Worm (Caenorhabditis elegans): Measurements from ENCODE around the gene W02D7.11.

Gene W02D7.11

DNA sequence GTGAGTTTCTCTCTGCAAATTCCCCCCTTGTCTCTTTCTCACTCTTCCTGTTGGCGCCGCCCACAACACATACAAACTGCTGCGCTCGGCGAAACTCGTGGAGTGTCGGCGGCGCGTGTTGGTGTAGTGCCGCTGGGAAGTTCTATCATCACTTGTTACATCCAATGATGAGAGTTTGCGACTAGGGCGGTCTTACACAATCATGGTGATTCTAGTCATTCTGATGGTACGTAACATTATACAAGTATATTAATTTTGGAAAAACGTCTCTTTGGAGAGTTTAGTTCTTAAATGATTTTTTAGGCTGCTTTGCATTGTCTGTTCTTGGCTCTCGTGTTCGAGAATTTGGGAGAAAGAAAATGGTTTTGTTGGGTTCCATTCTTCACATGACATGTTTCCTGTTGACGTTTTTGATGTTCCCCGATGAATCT is 44.7 kb upstream of the W02D7.11 start (continued):
- TF ChIP-seq snpc-4 (GFP tag; optimal IDR thresholded peaks at IDR 0.05) (peak; percentile 100), snpc-4 (tag; optimal IDR thresholded peaks at IDR 0.05) (peak; percentile 99 to 100 (median 100)), repo-1 (tag; optimal IDR thresholded peaks at IDR 0.05) (peak; percentile 85), T07F8.4 (tag; optimal IDR thresholded peaks at IDR 0.05) (peak; percentile 54), C17E4.6 (GFP tag; IDR thresholded peaks at IDR 0.05) (peak; percentile 72; the same call in 1 of the 2 replicates), F49E8.2 (tag; optimal IDR thresholded peaks at IDR 0.05; ENCODE audit: insufficient read depth) (peak; percentile 96), lin-54 (GFP tag; optimal IDR thresholded peaks at IDR 0.05) (peak; percentile 84), egl-18 (GFP tag; IDR thresholded peaks at IDR 0.05) (0 out of 2 replicates have a peak, but pooled peaks have one; percentile 9), snpc-1.1 (tag; optimal IDR thresholded peaks at IDR 0.05; ENCODE audit: insufficient read depth) (peak; percentile 99), chd-7 (tag; optimal IDR thresholded peaks at IDR 0.05) (peak; percentile 78), sdz-38 (tag; optimal IDR thresholded peaks at IDR 0.05) (peak; percentile 54), unc-62 (GFP tag; optimal IDR thresholded peaks at IDR 0.05) (no peak), hrde-1 (tag; optimal IDR thresholded peaks at IDR 0.05; ENCODE audit: borderline replicate concordance) (peak; percentile 89), madf-10 (tag; optimal IDR thresholded peaks at IDR 0.05) (peak; percentile 82), dox-1 (GFP tag; IDR thresholded peaks at IDR 0.05) (peak; percentile 96), ceh-79 (tag; optimal IDR thresholded peaks at IDR 0.05) (no peak), mcd-1 (GFP tag; IDR thresholded peaks at IDR 0.05) (peak; percentile 86), ztf-3 (GFP tag; optimal IDR thresholded peaks at IDR 0.05) (peak; percentile 15), rcor-1 (GFP tag; IDR thresholded peaks at IDR 0.05) (peak; percentile 95), unc-130 (GFP tag; optimal IDR thresholded peaks at IDR 0.05) (peak; percentile 79), tlf-1 (GFP tag; optimal IDR thresholded peaks at IDR 0.05) (peak; percentile 67), rpc-1 (optimal IDR thresholded peaks at IDR 0.05) (peak; percentile 10), rpc-1 (tag; optimal IDR thresholded peaks at IDR 0.05) (peak; percentile 18), D2030.7 (GFP tag; IDR thresholded peaks at IDR 0.05) (peak; percentile 95), tbp1 (GFP tag; optimal IDR thresholded peaks at IDR 0.05) (peak; percentile 84), F23B12.7 (tag; optimal IDR thresholded peaks at IDR 0.05; ENCODE audit: insufficient read depth) (peak; percentile 94), die-1 (tag; optimal IDR thresholded peaks at IDR 0.05) (peak; percentile 55), B0261.1 (tag; optimal IDR thresholded peaks at IDR 0.05) (peak; percentile 42), efl-1 (GFP tag; optimal IDR thresholded peaks at IDR 0.05) (peak; percentile 19), nhr-80 (tag; optimal IDR thresholded peaks at IDR 0.05) (peak; percentile 75), K12H6.12 (tag; optimal IDR thresholded peaks at IDR 0.05) (peak; percentile 28), dpff-1 (tag; optimal IDR thresholded peaks at IDR 0.05) (no peak), ekl-4 (GFP tag; IDR thresholded peaks at IDR 0.05) (peak; percentile 94), ztf-28 (GFP tag; IDR thresholded peaks at IDR 0.05) (0 out of 2 replicates have a peak, but pooled peaks have one; percentile 56), C06A6.2 (GFP tag; conservative IDR thresholded peaks at IDR 0.05) (0 out of 2 replicates have a peak, but pooled peaks have one; percentile 25), Y56A3A.18 (GFP tag; IDR thresholded peaks at IDR 0.05) (peak; percentile 89), ztf-26 (tag; optimal IDR thresholded peaks at IDR 0.05) (no peak), nfya-2 (GFP tag; IDR thresholded peaks at IDR 0.05) (no peak), K11D2.4 (GFP tag; IDR thresholded peaks at IDR 0.05) (peak; percentile 65; the same call in 1 of the 2 replicates), snpc-3.4 (tag; optimal IDR thresholded peaks at IDR 0.05) (peak; percentile 99), mxl-1 (tag; optimal IDR thresholded peaks at IDR 0.05) (no peak), B0019.2 (GFP tag; conservative IDR thresholded peaks at IDR 0.05) (0 out of 2 replicates have a peak, but pooled peaks have one; percentile 49), ceh-91 (GFP tag; IDR thresholded peaks at IDR 0.05) (peak; percentile 47), athp-1 (tag; optimal IDR thresholded peaks at IDR 0.05) (peak; percentile 71), lir-1 (GFP tag; conservative IDR thresholded peaks at IDR 0.05) (0 out of 2 replicates have a peak, but pooled peaks have one; percentile 10), sptf-2 (GFP tag; optimal IDR thresholded peaks at IDR 0.05) (peak; percentile 93), aptf-2 (GFP tag; conservative IDR thresholded peaks at IDR 0.05) (peak; percentile 92), ztf-22 (GFP tag; optimal IDR thresholded peaks at IDR 0.05) (no peak)
